Worm (Caenorhabditis elegans) whole organism, young adult: Measurements from ENCODE around the gene abu-5.

Experiments
- F23B12.7 ChIP-seq: sonication (generic microtip); optimal IDR thresholded peaks from 2 replicates; lab custom pipeline; 2017; ENCODE audit warnings: missing genetic modification characterization, mild to moderate bottlenecking, missing compliant biosample characterization, antibody characterized with exemption, moderate library complexity; ENCODE audit not compliant: insufficient read depth
- ZK185.1 ChIP-seq: sonication (generic microtip); optimal IDR thresholded peaks from 2 replicates; lab custom pipeline; 2016; ENCODE audit warnings: mild to moderate bottlenecking, missing genetic modification characterization, missing compliant biosample characterization; ENCODE audit not compliant: poor library complexity, severe bottlenecking
- ama-1 ChIP-seq, 3 experiments: fragments of 150-350 bp in 1 of 3; sonication (generic microtip) in 2 of 3; optimal IDR thresholded peaks; 2 replicates each; lab custom pipeline; 2014 to 2018; ENCODE audit warnings: missing biosample characterization in 2 of 3, missing genetic modification characterization in 2 of 3, missing genetic modification reagents in 2 of 3
- athp-1 ChIP-seq: sonication (generic microtip); optimal IDR thresholded peaks from 2 replicates; lab custom pipeline; 2017; ENCODE audit warnings: mild to moderate bottlenecking, missing genetic modification characterization, missing compliant biosample characterization
- ceh-27 ChIP-seq: fragments of 200-800 bp; sonication (Bioruptor generic); optimal IDR thresholded peaks from 2 replicates; lab custom pipeline; 2018; ENCODE audit warnings: mild to moderate bottlenecking, missing genetic modification characterization, moderate library complexity, missing compliant biosample characterization
- chd-7 ChIP-seq: sonication (generic microtip); optimal IDR thresholded peaks from 2 replicates; lab custom pipeline; 2016; ENCODE audit warnings: mild to moderate bottlenecking, missing genetic modification characterization, moderate library complexity, missing compliant biosample characterization
- hlh-26 ChIP-seq: fragments of 200-800 bp; sonication (Bioruptor generic); conservative IDR thresholded peaks from 2 replicates; pipeline ENCODE4 v1.3.6; 2022; ENCODE audit warnings: missing genetic modification reagents, missing genetic modification characterization, missing compliant biosample characterization
- let-607 ChIP-seq, 2 experiments: fragments of 200-800 bp in 1 of 2; sonication (Bioruptor generic) in 1 of 2; sonication (generic microtip) in 1 of 2; optimal IDR thresholded peaks; 2 replicates each; lab custom pipeline; 2016 to 2018; ENCODE audit warnings: mild to moderate bottlenecking in 2 of 2, missing compliant biosample characterization in 2 of 2, missing genetic modification characterization in 2 of 2, moderate library complexity in 2 of 2, missing genotype in 1 of 2
- lin-35 ChIP-seq, 3 experiments: fragments of 150-350 bp in 2 of 3; sonication (generic microtip) in 1 of 3; optimal IDR thresholded peaks; 2 replicates each; lab custom pipeline; 2014 to 2018; ENCODE audit warnings: missing biosample characterization in 3 of 3, missing genetic modification characterization in 3 of 3, missing genetic modification reagents in 3 of 3
- lsy-27 ChIP-seq: sonication (generic microtip); optimal IDR thresholded peaks from 2 replicates; lab custom pipeline; 2017; ENCODE audit warnings: missing genetic modification characterization, mild to moderate bottlenecking, missing compliant biosample characterization, antibody characterized with exemption, missing genotype, borderline replicate concordance; ENCODE audit not compliant: insufficient read depth
- madf-6 ChIP-seq: fragments of 200-800 bp; sonication (Bioruptor generic); IDR thresholded peaks from 2 replicates; pipeline ENCODE4 v1.3.6; 2022; ENCODE audit warnings: missing genetic modification reagents, missing genetic modification characterization, missing compliant biosample characterization
- madf-8 ChIP-seq: fragments of 200-800 bp; sonication (Bioruptor generic); conservative IDR thresholded peaks from 2 replicates; pipeline ENCODE4 v1.3.6; 2022; ENCODE audit warnings: missing genetic modification reagents, missing genetic modification characterization, missing compliant biosample characterization
- snpc-1.1 ChIP-seq: sonication (generic microtip); optimal IDR thresholded peaks from 2 replicates; lab custom pipeline; 2017; ENCODE audit warnings: missing genetic modification characterization, mild to moderate bottlenecking, missing compliant biosample characterization, antibody characterized with exemption, moderate library complexity, missing genotype, missing genetic modification reagents; ENCODE audit not compliant: insufficient read depth
- snpc-4 ChIP-seq, 5 experiments: fragments of 150-350 bp in 1 of 5; sonication (generic microtip) in 4 of 5; optimal IDR thresholded peaks; 2 replicates each; lab custom pipeline; 2014 to 2018; ENCODE audit warnings: missing genetic modification characterization in 5 of 5, missing biosample characterization in 3 of 5, antibody characterized with exemption in 2 of 5, mild to moderate bottlenecking in 2 of 5, missing compliant biosample characterization in 2 of 5, missing genotype in 2 of 5, moderate library complexity in 2 of 5, missing genetic modification reagents in 1 of 5

ce11 chrIV:15616971-15617370, 26.5 kb downstream of the abu-5 start, which contains the start of gene Y105C5A.8:
- TF ChIP-seq athp-1 (tag; lab: Kevin White, UChicago) = no peak
- no peak for TF ChIP-seq lin-35 (GFP tag; optimal IDR thresholded peaks at IDR 0.05; lab: Kevin White, UChicago)
- no peak for TF ChIP-seq F23B12.7 (tag; lab: Kevin White, UChicago)
- no peak for TF ChIP-seq chd-7 (tag; lab: Kevin White, UChicago)
- TF ChIP-seq let-607 (tag; optimal IDR thresholded peaks at IDR 0.05; lab: Kevin White, UChicago) = no peak
- no peak for TF ChIP-seq lsy-27
- TF ChIP-seq ama-1 (optimal IDR thresholded peaks at IDR 0.05; lab: Kevin White, UChicago) = no peak
- no peak for TF ChIP-seq ama-1 (GFP tag; optimal IDR thresholded peaks at IDR 0.05; lab: Kevin White, UChicago)
- no peak for TF ChIP-seq ceh-27 (GFP tag; lab: Kevin White, UChicago)
- no peak for TF ChIP-seq ZK185.1
- TF ChIP-seq snpc-4 (GFP tag; optimal IDR thresholded peaks at IDR 0.05; lab: Kevin White, UChicago) = no peak
- TF ChIP-seq snpc-4 (tag; optimal IDR thresholded peaks at IDR 0.05; lab: Kevin White, UChicago) = no peak
- no peak for TF ChIP-seq snpc-1.1
- TF ChIP-seq hlh-26 (GFP tag; lab: Robert Waterston, UW) = no peak
- TF ChIP-seq madf-6 (GFP tag; lab: Robert Waterston, UW) = no peak
- TF ChIP-seq madf-8 (GFP tag; lab: Robert Waterston, UW) = no peak
